Worm (Caenorhabditis elegans): ENCODE results near the gene B0198.2.
A peak's percentile ranks its signal among the peaks of the same experiment; 100 is the strongest.

The B0198.2 gene

DNA sequence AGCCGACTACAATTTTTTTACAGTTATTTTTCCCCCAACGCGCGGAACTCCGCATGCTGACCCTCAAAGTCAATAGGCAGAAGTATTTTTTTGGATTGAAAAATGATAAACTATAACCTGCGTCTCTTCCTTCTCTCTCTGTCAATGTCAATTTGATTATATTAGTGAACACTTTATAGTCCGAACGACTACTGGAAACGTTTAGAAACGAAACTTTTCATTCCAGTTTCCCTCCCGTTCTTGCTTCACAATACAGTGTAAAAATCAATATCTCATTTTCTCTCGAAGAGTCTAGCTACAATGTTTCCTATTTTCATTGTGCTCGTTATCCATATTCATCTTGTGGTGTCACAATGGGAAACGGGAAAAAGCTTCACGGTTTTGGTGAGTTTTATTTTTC is 42.7 kb downstream of the B0198.2 start, which contains the start of gene lgc-24:
lgc-24 (plus strand) TSS at position 301 of the 400 bp plus-strand sequence.
- TF ChIP-seq F10B5.3 (tag; optimal IDR thresholded peaks at IDR 0.05), result no peak
- peak in 1 of 2 experiments; percentile 67 for TF ChIP-seq unc-62 (GFP tag; optimal IDR thresholded peaks at IDR 0.05 in 1 of 2)
- no peak for TF ChIP-seq unc-62 (tag; optimal IDR thresholded peaks at IDR 0.05)

- TF ChIP-seq duxl-1 (tag; optimal IDR thresholded peaks at IDR 0.05; ENCODE audit: poor library complexity) (no peak), nhr-48 (tag; optimal IDR thresholded peaks at IDR 0.05) (no peak), nhr-28 (tag; optimal IDR thresholded peaks at IDR 0.05) (no peak), nhr-25 (tag; optimal IDR thresholded peaks at IDR 0.05; ENCODE audit: borderline replicate concordance, insufficient read depth) (no peak), zag-1 (tag; optimal IDR thresholded peaks at IDR 0.05) (no peak), unc-130 (GFP tag; optimal IDR thresholded peaks at IDR 0.05) (no peak), spr-3 (GFP tag; optimal IDR thresholded peaks at IDR 0.05) (no peak), Y48G9A.11 (GFP tag; IDR thresholded peaks at IDR 0.05) (no peak), mxl-3 (GFP tag; optimal IDR thresholded peaks at IDR 0.05) (no peak), mes-2 (tag; optimal IDR thresholded peaks at IDR 0.05; ENCODE audit: poor library complexity, severe bottlenecking) (no peak), attf-4 (tag; optimal IDR thresholded peaks at IDR 0.05) (no peak), sdz-12 (GFP tag; optimal IDR thresholded peaks at IDR 0.05) (no peak), snpc-4 (tag; optimal IDR thresholded peaks at IDR 0.05) (no peak)
These were observed 48.2 kb downstream of the B0198.2 start, which contains the start of gene tmem-145 for ce11 chrX:12073764-12074163. tmem-145 (minus strand) TSS chrX:12073864.

DNA sequence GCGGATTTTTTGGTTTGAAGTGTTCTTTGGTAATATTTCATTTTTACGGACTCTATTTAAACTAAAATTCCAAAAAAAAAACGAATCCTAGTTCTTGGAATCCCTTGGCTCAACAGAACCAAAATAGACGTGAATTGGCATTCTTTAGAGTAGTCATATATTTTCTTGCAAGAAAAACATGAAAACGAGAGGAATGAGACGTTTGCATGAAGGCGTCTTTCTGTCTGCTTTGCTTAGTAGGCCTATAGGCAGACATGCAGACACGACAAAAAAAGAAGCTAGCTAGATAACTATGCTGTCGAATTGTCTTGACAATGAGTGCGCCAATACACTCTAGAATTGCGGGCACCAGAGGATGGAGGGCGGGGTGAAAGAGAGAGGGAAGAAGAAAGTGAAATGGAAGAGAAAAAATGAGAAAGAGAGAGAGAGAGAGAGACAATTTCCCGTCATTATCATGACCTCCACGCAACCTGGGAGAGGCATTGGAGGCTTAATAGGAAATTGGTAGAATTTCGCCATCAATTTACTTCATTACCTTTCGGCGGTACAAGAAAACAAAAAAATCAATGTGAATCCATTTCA is 55.1 kb downstream of the B0198.2 start:
- TF ChIP-seq spr-3 (GFP tag; optimal IDR thresholded peaks at IDR 0.05) (no peak), dmd-9 (GFP tag; IDR thresholded peaks at IDR 0.05) (no peak), nhr-11 (tag; optimal IDR thresholded peaks at IDR 0.05) (no peak), aly-2 (tag; optimal IDR thresholded peaks at IDR 0.05) (no peak), nhr-25 (tag; optimal IDR thresholded peaks at IDR 0.05; ENCODE audit: borderline replicate concordance, insufficient read depth) (peak; percentile 83), mdl-1 (tag; optimal IDR thresholded peaks at IDR 0.05) (peak in 1 of 2 experiments; percentile 2), unc-62 (GFP tag; optimal IDR thresholded peaks at IDR 0.05 in 1 of 2) (peak in 1 of 2 experiments; percentile 98), unc-62 (tag; optimal IDR thresholded peaks at IDR 0.05) (no peak), aha-1 (tag) (peak; percentile 85), snpc-4 (tag; optimal IDR thresholded peaks at IDR 0.05) (no peak), hmg-1.1 (GFP tag; IDR thresholded peaks at IDR 0.05) (0 out of 2 replicates have a peak, but pooled peaks have one; percentile 40)
